Fruit fly (Drosophila melanogaster) whole organism, prepupa: Measurements from ENCODE around the gene CG7378.
A peak's percentile ranks its signal among the peaks of the same experiment; 100 is the strongest.

Source experiments
- CG10631 ChIP-seq: fragments of 200-800 bp; sonication (Bioruptor generic); optimal IDR thresholded peaks from 2 replicates; lab custom pipeline; 2016; ENCODE audit warnings: missing biosample characterization, missing genetic modification characterization
- CG10669 ChIP-seq: fragments of 200-800 bp; sonication (Bioruptor generic); optimal IDR thresholded peaks from 3 replicates; lab custom pipeline; 2018; ENCODE audit warnings: missing biosample characterization, mild to moderate bottlenecking, missing genetic modification characterization, moderate library complexity
- CG11294 ChIP-seq: fragments of 200-800 bp; sonication (Bioruptor generic); IDR thresholded peaks from 2 replicates; pipeline ENCODE4 v1.3.6; 2022; ENCODE audit warnings: missing biosample characterization, missing genetic modification characterization
- CG1621 ChIP-seq: fragments of 200-800 bp; sonication (Bioruptor generic); optimal IDR thresholded peaks from 3 replicates; lab custom pipeline; 2018; ENCODE audit warnings: missing biosample characterization, mild to moderate bottlenecking, missing genetic modification characterization
- CG3032 ChIP-seq: fragments of 200-800 bp; optimal IDR thresholded peaks from 2 replicates; lab custom pipeline; 2019; ENCODE audit warnings: missing biosample characterization, mild to moderate bottlenecking, missing genetic modification characterization, moderate library complexity
- CG31627 ChIP-seq: fragments of 200-800 bp; sonication (Bioruptor generic); optimal IDR thresholded peaks from 3 replicates; lab custom pipeline; 2016; ENCODE audit warnings: missing biosample characterization, missing genetic modification characterization
- CG3919 ChIP-seq: fragments of 200-800 bp; sonication (Bioruptor generic); optimal IDR thresholded peaks from 3 replicates; lab custom pipeline; 2016; ENCODE audit warnings: missing biosample characterization, missing genetic modification characterization
- CG4318 ChIP-seq: fragments of 200-800 bp; sonication (Bioruptor generic); optimal IDR thresholded peaks from 3 replicates; lab custom pipeline; 2017; ENCODE audit warnings: missing biosample characterization, mild to moderate bottlenecking, missing genetic modification characterization
- CG6163 ChIP-seq: fragments of 200-800 bp; sonication (Bioruptor generic); IDR thresholded peaks from 3 replicates; pipeline ENCODE4 v1.3.6; 2022; ENCODE audit warnings: missing biosample characterization, missing genetic modification characterization
- CG6808 ChIP-seq: fragments of 200-800 bp; sonication (Bioruptor generic); optimal IDR thresholded peaks from 3 replicates; lab custom pipeline; 2017; ENCODE audit warnings: missing biosample characterization, missing genetic modification characterization, mild to moderate bottlenecking, moderate library complexity, missing genetic modification reagents
- CG6854 ChIP-seq: fragments of 200-800 bp; sonication (Bioruptor generic); optimal IDR thresholded peaks from 2 replicates; lab custom pipeline; 2017; ENCODE audit warnings: missing biosample characterization, mild to moderate bottlenecking, missing genetic modification characterization
- CG7368 ChIP-seq: fragments of 200-800 bp; sonication (Bioruptor generic); optimal IDR thresholded peaks from 3 replicates; lab custom pipeline; 2016; ENCODE audit warnings: missing biosample characterization, missing genetic modification characterization
- CG8119 ChIP-seq: fragments of 200-800 bp; sonication (Bioruptor generic); IDR thresholded peaks from 3 replicates; pipeline ENCODE4 v1.3.6; 2022; ENCODE audit warnings: missing biosample characterization, missing genetic modification characterization
- CG9139 ChIP-seq: fragments of 200-800 bp; sonication (Bioruptor generic); optimal IDR thresholded peaks from 3 replicates; lab custom pipeline; 2017; ENCODE audit warnings: missing biosample characterization, mild to moderate bottlenecking, missing genetic modification characterization
- Eip75B ChIP-seq: fragments of 200-800 bp; sonication (Bioruptor generic); optimal IDR thresholded peaks from 3 replicates; lab custom pipeline; 2016; ENCODE audit warnings: missing biosample characterization, missing genetic modification characterization
- Eip78C ChIP-seq: fragments of 200-800 bp; sonication (Bioruptor generic); peaks from one replicate; lab custom pipeline; 2016; ENCODE audit warnings: missing biosample characterization, missing genetic modification characterization
- Hr39 ChIP-seq: fragments of 200-800 bp; sonication (Bioruptor generic); optimal IDR thresholded peaks from 2 replicates; lab custom pipeline; 2016; ENCODE audit warnings: missing biosample characterization, missing genetic modification characterization
- Lpt ChIP-seq: fragments of 200-800 bp; sonication (Bioruptor generic); optimal IDR thresholded peaks from 3 replicates; lab custom pipeline; 2016; ENCODE audit warnings: missing biosample characterization, missing genetic modification characterization
- Met ChIP-seq: fragments of 200-800 bp; sonication (Bioruptor generic); optimal IDR thresholded peaks from 3 replicates; lab custom pipeline; 2016; ENCODE audit warnings: missing biosample characterization, missing genetic modification characterization
- Sox14 ChIP-seq: fragments of 200-800 bp; sonication (Bioruptor generic); optimal IDR thresholded peaks from 3 replicates; lab custom pipeline; 2016; ENCODE audit warnings: missing biosample characterization, missing genetic modification characterization
- Sox15 ChIP-seq: fragments of 200-800 bp; sonication (Bioruptor generic); optimal IDR thresholded peaks from 3 replicates; lab custom pipeline; 2016; ENCODE audit warnings: missing biosample characterization, missing genetic modification characterization
- achi ChIP-seq: fragments of 200-800 bp; sonication (Bioruptor generic); optimal IDR thresholded peaks from 3 replicates; lab custom pipeline; 2016; ENCODE audit warnings: missing biosample characterization, missing genetic modification characterization
- acj6 ChIP-seq: fragments of 200-800 bp; sonication (Bioruptor generic); optimal IDR thresholded peaks from 3 replicates; lab custom pipeline; 2016; ENCODE audit warnings: missing biosample characterization, missing genetic modification characterization
- cyc ChIP-seq: fragments of 200-800 bp; sonication (Bioruptor generic); optimal IDR thresholded peaks from 3 replicates; lab custom pipeline; 2016; ENCODE audit warnings: missing biosample characterization, missing genetic modification characterization
- dsx ChIP-seq: fragments of 200-800 bp; optimal IDR thresholded peaks from 3 replicates; lab custom pipeline; 2019; ENCODE audit warnings: missing biosample characterization, mild to moderate bottlenecking, missing genetic modification characterization, moderate library complexity; ENCODE audit not compliant: poor library complexity, severe bottlenecking
- esn ChIP-seq: fragments of 200-800 bp; sonication (Bioruptor generic); optimal IDR thresholded peaks from 2 replicates; lab custom pipeline; 2016; ENCODE audit warnings: missing biosample characterization, mild to moderate bottlenecking, missing genetic modification characterization, moderate library complexity
- fd85E ChIP-seq: fragments of 200-800 bp; sonication (Bioruptor generic); optimal IDR thresholded peaks from 3 replicates; lab custom pipeline; 2016; ENCODE audit warnings: missing biosample characterization, missing genetic modification characterization
- fkh ChIP-seq: fragments of 200-800 bp; sonication (Bioruptor generic); optimal IDR thresholded peaks from 3 replicates; lab custom pipeline; 2017; ENCODE audit warnings: missing biosample characterization, mild to moderate bottlenecking, missing genetic modification characterization, moderate library complexity
- lz ChIP-seq: fragments of 200-800 bp; sonication (Bioruptor generic); optimal IDR thresholded peaks from 3 replicates; lab custom pipeline; 2016; ENCODE audit warnings: missing biosample characterization, missing genetic modification characterization
- salr ChIP-seq, 2 experiments: fragments of 200-800 bp; sonication (Bioruptor generic); optimal IDR thresholded peaks; 3 replicates each; lab custom pipeline; 2016 to 2018; ENCODE audit warnings: missing biosample characterization in 2 of 2, missing genetic modification characterization in 2 of 2, mild to moderate bottlenecking in 1 of 2
- spab ChIP-seq: fragments of 200-800 bp; sonication (Bioruptor generic); optimal IDR thresholded peaks from 2 replicates; lab custom pipeline; 2017; ENCODE audit warnings: missing biosample characterization, mild to moderate bottlenecking, missing genetic modification characterization, missing genetic modification reagents
- ss ChIP-seq, 2 experiments: fragments of 200-800 bp; sonication (Bioruptor generic); optimal IDR thresholded peaks; 2 replicates in 1 of 2; 3 replicates in 1 of 2; lab custom pipeline; 2017 to 2018; ENCODE audit warnings: mild to moderate bottlenecking in 2 of 2, missing biosample characterization in 2 of 2, missing genetic modification characterization in 2 of 2, moderate library complexity in 1 of 2
- svp ChIP-seq: fragments of 200-800 bp; sonication (Bioruptor generic); peaks from one replicate; lab custom pipeline; 2016; ENCODE audit warnings: missing biosample characterization, missing genetic modification characterization
- topi ChIP-seq: fragments of 200-800 bp; sonication (Bioruptor generic); optimal IDR thresholded peaks from 3 replicates; lab custom pipeline; 2016; ENCODE audit warnings: missing biosample characterization, missing genetic modification characterization

CG7378 gene

DNA sequence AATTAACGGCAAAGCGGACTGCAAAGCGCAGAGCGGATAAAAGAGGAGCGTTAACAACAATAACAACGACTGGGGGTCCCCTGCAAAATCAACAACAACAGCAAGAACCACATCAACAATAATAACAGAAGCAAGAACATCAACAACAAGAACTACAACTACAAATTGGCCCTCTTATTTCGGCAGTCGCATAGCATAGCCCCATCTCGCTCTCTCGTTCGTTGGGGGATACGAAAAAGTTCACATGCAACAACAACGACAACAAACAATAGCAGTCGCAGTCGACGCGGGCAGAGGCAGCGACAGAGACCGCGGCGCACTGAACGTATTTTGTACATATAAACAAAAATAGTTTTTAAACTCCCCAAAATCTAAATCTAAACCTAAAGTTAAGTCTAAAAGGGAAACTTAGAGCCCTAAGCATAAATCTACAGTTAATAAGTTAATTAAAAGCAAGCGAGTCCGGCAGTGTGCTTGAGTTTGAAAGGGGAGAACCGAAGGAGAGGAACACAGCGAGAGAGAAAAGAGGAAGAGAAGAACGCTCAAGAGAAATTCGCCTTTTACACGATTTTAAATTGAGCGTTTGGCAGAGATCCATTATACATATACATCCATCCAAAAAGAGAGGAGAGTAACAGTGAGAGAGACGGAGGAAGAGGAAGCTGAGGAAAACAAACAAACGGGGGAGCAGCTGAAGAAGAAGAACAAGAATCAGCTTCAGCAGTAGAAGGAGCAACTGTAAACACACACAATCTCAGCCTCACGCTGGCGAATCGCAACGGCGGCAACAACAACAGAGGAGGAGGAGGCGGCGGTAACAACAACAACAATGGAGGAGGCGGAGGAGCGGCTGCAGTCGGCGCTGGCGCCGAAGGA is 35.5 kb upstream of the CG7378 start:
- peak; percentile 54; the same call in 1 of the 3 replicates for TF ChIP-seq CG6163 (GFP tag; lab: Robert Waterston, UW)
- TF ChIP-seq Sox15 (GFP tag; lab: Kevin White, UChicago): no peak
- TF ChIP-seq CG6854 (GFP tag; lab: Kevin White, UChicago): peak; percentile 24
- TF ChIP-seq Met (GFP tag; lab: Kevin White, UChicago): no peak
- TF ChIP-seq CG7368 (GFP tag; lab: Kevin White, UChicago): no peak
- TF ChIP-seq CG10631 (GFP tag; lab: Kevin White, UChicago): no peak
- peak; percentile 53 for TF ChIP-seq Eip78C
- TF ChIP-seq acj6 (GFP tag; lab: Kevin White, UChicago): no peak
- TF ChIP-seq fkh: peak; percentile 45
- no peak for TF ChIP-seq topi (GFP tag; lab: Kevin White, UChicago)
- TF ChIP-seq dsx: no peak
- TF ChIP-seq CG3919 (GFP tag; lab: Kevin White, UChicago): no peak
- TF ChIP-seq Hr39 (GFP tag; lab: Kevin White, UChicago): no peak
- no peak for TF ChIP-seq CG11294 (GFP tag; lab: Robert Waterston, UW)
- peak; percentile 0 for TF ChIP-seq Lpt (GFP tag; lab: Kevin White, UChicago)

- TF ChIP-seq Sox14 (GFP tag; lab: Kevin White, UChicago): peak; percentile 0
- TF ChIP-seq CG10669 (GFP tag; lab: Kevin White, UChicago): no peak
- 0 out of 3 replicates have a peak, but pooled peaks have one; percentile 16 for TF ChIP-seq CG6163 (GFP tag; lab: Robert Waterston, UW)
- peak; percentile 10 for TF ChIP-seq spab
- TF ChIP-seq ss (GFP tag; optimal IDR thresholded peaks at IDR 0.05; lab: Kevin White, UChicago): peak; percentile 77 to 81
- TF ChIP-seq cyc (GFP tag; lab: Kevin White, UChicago): no peak
- no peak for TF ChIP-seq Eip75B
- TF ChIP-seq dsx: no peak
- peak; percentile 63 for TF ChIP-seq CG6808
- TF ChIP-seq CG9139: peak; percentile 59
- TF ChIP-seq, all 60 proteins: peak for 6
Observed at dm6 chrX:18866289-18866832, 33.8 kb upstream of the CG7378 start.

- TF ChIP-seq salr (GFP tag; optimal IDR thresholded peaks at IDR 0.05; lab: Kevin White, UChicago) (no peak), topi (GFP tag; lab: Kevin White, UChicago) (no peak), CG31627 (no peak), lz (GFP tag; lab: Kevin White, UChicago) (no peak), CG4318 (GFP tag; lab: Kevin White, UChicago) (no peak), CG3919 (GFP tag; lab: Kevin White, UChicago) (no peak), Eip78C (peak; percentile 49), svp (GFP tag; lab: Kevin White, UChicago) (peak; percentile 61), fd85E (no peak), CG8119 (no peak), CG1621 (tag; lab: Kevin White, UChicago) (no peak), CG11294 (GFP tag; lab: Robert Waterston, UW) (no peak), ss (GFP tag; optimal IDR thresholded peaks at IDR 0.05; lab: Kevin White, UChicago) (peak in 1 of 2 experiments; percentile 31), dsx (no peak), esn (no peak), CG3032 (tag; lab: Kevin White, UChicago) (no peak), achi (no peak)
Observed at dm6 chrX:18868142-18868541, 32.1 kb upstream of the CG7378 start.
